Worm (Caenorhabditis elegans): ENCODE data around the gene F41G3.3.

Gene F41G3.3

DNA sequence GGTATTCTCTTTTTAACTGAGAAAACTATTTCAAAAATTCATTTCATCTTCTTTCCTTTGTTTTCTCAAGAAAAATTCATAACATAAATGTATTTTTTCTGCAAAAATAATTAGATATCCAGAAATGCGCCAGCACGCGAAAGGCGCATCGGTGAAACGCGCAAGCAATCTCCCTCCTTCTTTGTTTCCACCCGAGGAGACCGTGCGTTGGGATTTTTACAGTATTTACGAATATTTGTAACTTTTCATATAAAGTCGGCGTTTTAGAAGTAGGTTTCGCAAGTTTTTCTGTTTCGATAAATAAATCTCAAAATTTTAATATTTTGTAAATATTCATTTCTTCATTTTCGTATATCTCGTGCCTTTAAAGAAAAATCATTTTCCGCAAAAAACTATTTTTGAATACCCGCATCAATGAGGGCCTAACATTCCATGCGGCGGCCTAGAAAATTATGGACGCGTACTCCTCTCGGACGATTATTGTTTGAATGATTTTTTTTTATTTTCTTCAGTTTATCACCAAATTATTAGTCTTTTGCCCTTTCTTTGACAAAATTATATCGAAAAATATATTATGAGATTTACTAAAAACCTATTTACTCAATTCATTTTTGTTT lies 20.2 kb downstream of the F41G3.3 start, which contains the start of gene ssup-72:
ssup-72 (plus strand) TSS at position 181 of the 617 bp plus-strand sequence.
- TF ChIP-seq mab-9 (GFP tag; IDR thresholded peaks at IDR 0.05) (peak; percentile 69), C16A3.4 (tag; optimal IDR thresholded peaks at IDR 0.05) (peak; percentile 62), isw-1 (GFP tag; IDR thresholded peaks at IDR 0.05) (peak; percentile 50), Y116A8C.19 (tag; optimal IDR thresholded peaks at IDR 0.05; ENCODE audit: borderline replicate concordance) (peak; percentile 67), tbx-2 (tag; optimal IDR thresholded peaks at IDR 0.05) (peak; percentile 84), C04F5.9 (tag; optimal IDR thresholded peaks at IDR 0.05) (peak; percentile 54), swsn-7 (tag; optimal IDR thresholded peaks at IDR 0.05) (peak; percentile 80), nhr-19 (GFP tag; conservative IDR thresholded peaks at IDR 0.05) (peak; percentile 79), nhr-12 (tag; optimal IDR thresholded peaks at IDR 0.05) (no peak), aly-2 (tag; optimal IDR thresholded peaks at IDR 0.05) (peak; percentile 4), ets-5 (GFP tag; IDR thresholded peaks at IDR 0.05) (no peak), pqm-1 (tag; optimal IDR thresholded peaks at IDR 0.05) (no peak), hlh-17 (GFP tag; optimal IDR thresholded peaks at IDR 0.05; ENCODE audit: borderline replicate concordance) (no peak), unc-130 (tag; optimal IDR thresholded peaks at IDR 0.05) (peak; percentile 76), unc-86 (tag; optimal IDR thresholded peaks at IDR 0.05) (peak; percentile 77), alr-1 (tag; optimal IDR thresholded peaks at IDR 0.05; ENCODE audit: borderline replicate concordance) (no peak), sup-37 (GFP tag; optimal IDR thresholded peaks at IDR 0.05) (peak; percentile 45), ceh-82 (tag; optimal IDR thresholded peaks at IDR 0.05) (peak; percentile 18 to 61 (median 24)), nhr-76 (tag; optimal IDR thresholded peaks at IDR 0.05) (no peak), pax-3 (tag; optimal IDR thresholded peaks at IDR 0.05) (peak; percentile 85), fkh-4 (tag; optimal IDR thresholded peaks at IDR 0.05; ENCODE audit: borderline replicate concordance) (peak; percentile 86), efl-1 (optimal IDR thresholded peaks at IDR 0.05) (peak; percentile 27 to 87), efl-1 (GFP tag; optimal IDR thresholded peaks at IDR 0.05 in 1 of 2) (peak; percentile 87 to 98), lir-3 (tag; optimal IDR thresholded peaks at IDR 0.05; ENCODE audit: poor library complexity) (peak; percentile 94), hlh-4 (tag; optimal IDR thresholded peaks at IDR 0.05) (no peak), sox-4 (tag; optimal IDR thresholded peaks at IDR 0.05) (peak; percentile 83), blmp-1 (tag; optimal IDR thresholded peaks at IDR 0.05) (peak; percentile 25), nhr-20 (tag; optimal IDR thresholded peaks at IDR 0.05) (peak; percentile 83), ceh-8 (GFP tag; optimal IDR thresholded peaks at IDR 0.05) (no peak), nhr-90 (tag; optimal IDR thresholded peaks at IDR 0.05; ENCODE audit: poor library complexity) (peak; percentile 87), unc-62 (GFP tag; optimal IDR thresholded peaks at IDR 0.05) (no peak), vab-15 (tag; optimal IDR thresholded peaks at IDR 0.05) (no peak), ces-1 (GFP tag; optimal IDR thresholded peaks at IDR 0.05) (no peak), rnt-1 (tag; optimal IDR thresholded peaks at IDR 0.05) (peak; percentile 96), irx-1 (tag; optimal IDR thresholded peaks at IDR 0.05) (peak; percentile 82), efl-3 (GFP tag; optimal IDR thresholded peaks at IDR 0.05) (peak; percentile 6), ztf-11 (tag; optimal IDR thresholded peaks at IDR 0.05) (peak in 1 of 2 experiments; percentile 88), mdl-1 (tag; optimal IDR thresholded peaks at IDR 0.05) (peak in 1 of 2 experiments; percentile 29), aha-1 (tag; optimal IDR thresholded peaks at IDR 0.05) (no peak), nhr-85 (tag) (peak; percentile 92), elt-3 (tag; optimal IDR thresholded peaks at IDR 0.05) (peak in 2 of 6 experiments; percentile 32 to 47), nhr-71 (tag; optimal IDR thresholded peaks at IDR 0.05) (peak; percentile 90), dpl-1 (GFP tag; optimal IDR thresholded peaks at IDR 0.05) (peak; percentile 80 to 90 (median 85)), tlp-1 (tag; optimal IDR thresholded peaks at IDR 0.05) (no peak), ceh-88 (GFP tag; IDR thresholded peaks at IDR 0.05) (peak; percentile 62; the same call in 1 of the 2 replicates), fos-1 (tag; optimal IDR thresholded peaks at IDR 0.05) (no peak), snu-23 (GFP tag; optimal IDR thresholded peaks at IDR 0.05) (peak; percentile 84), mef-2 (tag; optimal IDR thresholded peaks at IDR 0.05) (no peak), lsy-2 (tag; optimal IDR thresholded peaks at IDR 0.05) (peak; percentile 77 to 79), nhr-84 (tag; optimal IDR thresholded peaks at IDR 0.05) (no peak), lin-39 (tag; optimal IDR thresholded peaks at IDR 0.05) (no peak), nhr-237 (tag; optimal IDR thresholded peaks at IDR 0.05) (no peak)
